Worm (Caenorhabditis elegans) whole organism, mixed stage, embryonic: ENCODE measurements around the gene K02E11.10.

Experiments
- M03D4.4 ChIP-seq: sonication (generic microtip); optimal IDR thresholded peaks from 2 replicates; lab custom pipeline; 2017; ENCODE audit warnings: mild to moderate bottlenecking, missing genetic modification characterization, missing compliant biosample characterization
- bed-3 ChIP-seq: fragments of 200-800 bp; sonication (Bioruptor generic); optimal IDR thresholded peaks from 3 replicates; lab custom pipeline; 2018; ENCODE audit warnings: mild to moderate bottlenecking, missing genetic modification characterization, moderate library complexity, missing compliant biosample characterization
- blmp-1 ChIP-seq: fragments of 150-350 bp; optimal IDR thresholded peaks from 2 replicates; lab custom pipeline; 2014; ENCODE audit warnings: missing biosample characterization, missing genetic modification characterization
- ceh-39 ChIP-seq: fragments of 150-350 bp; optimal IDR thresholded peaks from 2 replicates; lab custom pipeline; 2014; ENCODE audit warnings: missing biosample characterization, missing genetic modification characterization
- ceh-43 ChIP-seq: fragments of 200-800 bp; sonication (Bioruptor generic); optimal IDR thresholded peaks from 2 replicates; lab custom pipeline; 2018; ENCODE audit warnings: mild to moderate bottlenecking, missing genetic modification characterization, moderate library complexity, missing compliant biosample characterization
- ceh-83 ChIP-seq: fragments of 200-800 bp; sonication (Bioruptor generic); optimal IDR thresholded peaks from 2 replicates; lab custom pipeline; 2018; ENCODE audit warnings: mild to moderate bottlenecking, missing genetic modification characterization, missing compliant biosample characterization
- cnd-1 ChIP-seq: fragments of 200-800 bp; sonication (Bioruptor generic); optimal IDR thresholded peaks from 2 replicates; lab custom pipeline; 2018; ENCODE audit warnings: mild to moderate bottlenecking, missing genetic modification characterization, missing compliant biosample characterization
- drap-1 ChIP-seq: fragments of 200-800 bp; sonication (Bioruptor generic); optimal IDR thresholded peaks from 3 replicates; lab custom pipeline; 2018; ENCODE audit warnings: mild to moderate bottlenecking, missing genetic modification characterization, missing compliant biosample characterization
- elt-1 ChIP-seq: sonication (generic microtip); optimal IDR thresholded peaks from 2 replicates; lab custom pipeline; 2017; ENCODE audit warnings: missing genetic modification characterization, mild to moderate bottlenecking, missing compliant biosample characterization, antibody characterized with exemption, moderate library complexity, borderline replicate concordance; ENCODE audit not compliant: insufficient read depth
- elt-3 ChIP-seq: fragments of 150-350 bp; optimal IDR thresholded peaks from 2 replicates; lab custom pipeline; 2014; ENCODE audit warnings: missing biosample characterization, missing genetic modification characterization
- ham-2 ChIP-seq: fragments of 200-800 bp; sonication (Bioruptor generic); optimal IDR thresholded peaks from 2 replicates; lab custom pipeline; 2018; ENCODE audit warnings: mild to moderate bottlenecking, missing genetic modification characterization, missing compliant biosample characterization
- hlh-1 ChIP-seq: fragments of 150-350 bp; optimal IDR thresholded peaks from 2 replicates; lab custom pipeline; 2014; ENCODE audit warnings: missing biosample characterization, missing genetic modification reagents, missing genetic modification characterization
- lin-32 ChIP-seq: fragments of 200-800 bp; sonication (Bioruptor generic); optimal IDR thresholded peaks from 2 replicates; lab custom pipeline; 2018; ENCODE audit warnings: mild to moderate bottlenecking, missing genetic modification characterization, missing compliant biosample characterization
- lsy-2 ChIP-seq: fragments of 150-350 bp; optimal IDR thresholded peaks from 2 replicates; lab custom pipeline; 2014; ENCODE audit warnings: missing biosample characterization, missing genetic modification characterization
- mab-5 ChIP-seq: fragments of 150-350 bp; optimal IDR thresholded peaks from 2 replicates; lab custom pipeline; 2014; ENCODE audit warnings: missing biosample characterization, missing genetic modification characterization
- mep-1 ChIP-seq: fragments of 150-350 bp; optimal IDR thresholded peaks from 2 replicates; lab custom pipeline; 2017; ENCODE audit warnings: missing biosample characterization, missing genetic modification reagents, missing genetic modification characterization, inconsistent platforms
- mls-2 ChIP-seq: sonication (generic microtip); optimal IDR thresholded peaks from 2 replicates; lab custom pipeline; 2016; ENCODE audit warnings: mild to moderate bottlenecking, missing genetic modification characterization, moderate library complexity, missing compliant biosample characterization
- nhr-12 ChIP-seq: fragments of 150-350 bp; optimal IDR thresholded peaks from 2 replicates; lab custom pipeline; 2014; ENCODE audit warnings: missing biosample characterization, missing genetic modification characterization
- nhr-2 ChIP-seq: fragments of 150-350 bp; optimal IDR thresholded peaks from 2 replicates; lab custom pipeline; 2014; ENCODE audit warnings: missing biosample characterization, missing genetic modification characterization
- nhr-237 ChIP-seq: fragments of 150-350 bp; optimal IDR thresholded peaks from 2 replicates; lab custom pipeline; 2014; ENCODE audit warnings: missing biosample characterization, missing genetic modification characterization
- nhr-28 ChIP-seq: fragments of 150-350 bp; optimal IDR thresholded peaks from 2 replicates; lab custom pipeline; 2014; ENCODE audit warnings: missing biosample characterization, missing genetic modification characterization
- nhr-76 ChIP-seq: sonication (generic microtip); optimal IDR thresholded peaks from 2 replicates; lab custom pipeline; 2017; ENCODE audit warnings: missing biosample characterization, missing genetic modification characterization
- sem-2 ChIP-seq: fragments of 200-800 bp; sonication (Bioruptor generic); optimal IDR thresholded peaks from 2 replicates; lab custom pipeline; 2018; ENCODE audit warnings: mild to moderate bottlenecking, missing genetic modification characterization, missing compliant biosample characterization
- snpc-4 ChIP-seq: fragments of 150-350 bp; optimal IDR thresholded peaks from 2 replicates; lab custom pipeline; 2014; ENCODE audit warnings: missing biosample characterization, missing genetic modification characterization
- sptf-1 ChIP-seq: sonication (generic microtip); optimal IDR thresholded peaks from 2 replicates; lab custom pipeline; 2017; ENCODE audit warnings: mild to moderate bottlenecking, missing genetic modification characterization, moderate library complexity, missing compliant biosample characterization
- tbx-8 ChIP-seq: fragments of 200-800 bp; sonication (Bioruptor generic); optimal IDR thresholded peaks from 2 replicates; lab custom pipeline; 2018; ENCODE audit warnings: mild to moderate bottlenecking, missing genetic modification characterization, moderate library complexity, missing compliant biosample characterization
- unc-120 ChIP-seq: sonication (generic microtip); optimal IDR thresholded peaks from 2 replicates; lab custom pipeline; 2017; ENCODE audit warnings: missing genetic modification characterization, missing compliant biosample characterization; ENCODE audit not compliant: poor library complexity, severe bottlenecking
- unc-39 ChIP-seq: fragments of 150-350 bp; optimal IDR thresholded peaks from 2 replicates; lab custom pipeline; 2014; ENCODE audit warnings: missing biosample characterization, missing genetic modification characterization
- zip-8 ChIP-seq: fragments of 150-350 bp; optimal IDR thresholded peaks from 2 replicates; lab custom pipeline; 2014; ENCODE audit warnings: missing biosample characterization, missing genetic modification characterization
- ztf-11 ChIP-seq: fragments of 150-350 bp; optimal IDR thresholded peaks from 2 replicates; lab custom pipeline; 2014; ENCODE audit warnings: missing biosample characterization, missing genetic modification characterization

Gene K02E11.10

ce11 chrV:14240694-14241201, at the start of gene K02E11.10:
TSS of gene K02E11.10 (minus strand) at chrV:14241151.
- TF ChIP-seq lsy-2 (tag; lab: Kevin White, UChicago) (no peak), nhr-12 (tag; lab: Kevin White, UChicago) (no peak), ztf-11 (tag; lab: Kevin White, UChicago) (no peak), ceh-83 (no peak), nhr-76 (no peak)
- TF ChIP-seq, all 35 proteins: peak for 0

ce11 chrV:14290636-14291035, 49.7 kb upstream of the K02E11.10 start, which contains the start of gene F14D7.18:
TSS of gene F14D7.18 (minus strand) at chrV:14290736.
- TF ChIP-seq nhr-28 (tag; lab: Kevin White, UChicago), result no peak
- no peak for TF ChIP-seq nhr-2
- TF ChIP-seq mep-1 (tag; lab: Kevin White, UChicago), result no peak
- no peak for TF ChIP-seq elt-3 (tag; lab: Kevin White, UChicago)
- TF ChIP-seq sem-2 (GFP tag; lab: Kevin White, UChicago), result no peak
- no peak for TF ChIP-seq nhr-237 (tag; lab: Kevin White, UChicago)
- no peak for TF ChIP-seq ceh-43 (GFP tag; lab: Kevin White, UChicago)
- no peak for TF ChIP-seq lsy-2 (tag; lab: Kevin White, UChicago)
- TF ChIP-seq zip-8 (tag; lab: Kevin White, UChicago), result no peak

- TF ChIP-seq ztf-11 (tag; lab: Kevin White, UChicago) (no peak), nhr-2 (no peak)
These were observed 48.4 kb upstream of the K02E11.10 start, which contains the start of gene F14D7.1 for ce11 chrV:14289363-14289762. TSS of gene F14D7.1 (minus strand) at chrV:14289463.

- TF ChIP-seq M03D4.4, result no peak
- no peak for TF ChIP-seq lin-32 (GFP tag; lab: Kevin White, UChicago)
- TF ChIP-seq zip-8 (tag; lab: Kevin White, UChicago), result no peak
- TF ChIP-seq nhr-12 (tag; lab: Kevin White, UChicago), result no peak
- no peak for TF ChIP-seq nhr-237 (tag; lab: Kevin White, UChicago)
- no peak for TF ChIP-seq drap-1 (GFP tag; lab: Kevin White, UChicago)
- TF ChIP-seq mls-2 (tag; lab: Kevin White, UChicago), result no peak
- TF ChIP-seq ceh-39 (tag; lab: Kevin White, UChicago), result no peak
- no peak for TF ChIP-seq sptf-1 (tag; lab: Kevin White, UChicago)
- TF ChIP-seq hlh-1, result no peak
- no peak for TF ChIP-seq ceh-83
- no peak for TF ChIP-seq bed-3 (GFP tag; lab: Kevin White, UChicago)
- no peak for TF ChIP-seq cnd-1 (tag; lab: Kevin White, UChicago)
- no peak for TF ChIP-seq nhr-28 (tag; lab: Kevin White, UChicago)
- no peak for TF ChIP-seq blmp-1 (tag; lab: Kevin White, UChicago)
- no peak for TF ChIP-seq nhr-2
These were observed 44.9 kb upstream of the K02E11.10 start, which contains the start of gene F40G12.11 for ce11 chrV:14285803-14286202. TSS of gene F40G12.11 (plus strand) at chrV:14286171.

ce11 chrV:14283241-14283640, 42.3 kb upstream of the K02E11.10 start, which contains the start of gene F40G12.10:
TSS of gene F40G12.10 (plus strand) at chrV:14283541.
- TF ChIP-seq elt-1 (no peak), bed-3 (GFP tag; lab: Kevin White, UChicago) (no peak), ceh-39 (tag; lab: Kevin White, UChicago) (no peak), mab-5 (tag; lab: Kevin White, UChicago) (no peak), sptf-1 (tag; lab: Kevin White, UChicago) (no peak), M03D4.4 (no peak), unc-120 (tag; lab: Kevin White, UChicago) (no peak), blmp-1 (tag; lab: Kevin White, UChicago) (no peak), sem-2 (GFP tag; lab: Kevin White, UChicago) (no peak), nhr-28 (tag; lab: Kevin White, UChicago) (no peak), ham-2 (no peak), nhr-2 (no peak), ztf-11 (tag; lab: Kevin White, UChicago) (no peak), tbx-8 (GFP tag; lab: Kevin White, UChicago) (no peak), unc-39 (tag; lab: Kevin White, UChicago) (no peak), mep-1 (tag; lab: Kevin White, UChicago) (no peak), snpc-4 (tag; lab: Kevin White, UChicago) (no peak), elt-3 (tag; lab: Kevin White, UChicago) (no peak), lsy-2 (tag; lab: Kevin White, UChicago) (no peak), nhr-237 (tag; lab: Kevin White, UChicago) (no peak)
